Fruit fly (Drosophila melanogaster) Kc167 (cell line): ENCODE measurements around the gene RpS5a.

Experiments
- Myc ChIP-seq: fragments of >200 bp; optimal IDR thresholded peaks from 2 replicates; lab custom pipeline; 2017; ENCODE audit warnings: missing external identifiers
- Sin3A ChIP-seq: fragments of >200 bp; optimal IDR thresholded peaks from 2 replicates; lab custom pipeline; 2018; ENCODE audit warnings: missing external identifiers
- h ChIP-seq: fragments of >200 bp; optimal IDR thresholded peaks from 3 replicates; lab custom pipeline; 2018; ENCODE audit warnings: missing external identifiers
- insv ChIP-seq: fragments of >200 bp; optimal IDR thresholded peaks from 3 replicates; lab custom pipeline; 2018; ENCODE audit warnings: missing external identifiers
- psq ChIP-seq: fragments of >200 bp; optimal IDR thresholded peaks from 2 replicates; lab custom pipeline; 2017; ENCODE audit warnings: missing external identifiers
- ttk ChIP-seq: sonication (Bioruptor generic); optimal IDR thresholded peaks from 2 replicates; lab custom pipeline; 2017; ENCODE audit warnings: missing external identifiers

The RpS5a gene

DNA sequence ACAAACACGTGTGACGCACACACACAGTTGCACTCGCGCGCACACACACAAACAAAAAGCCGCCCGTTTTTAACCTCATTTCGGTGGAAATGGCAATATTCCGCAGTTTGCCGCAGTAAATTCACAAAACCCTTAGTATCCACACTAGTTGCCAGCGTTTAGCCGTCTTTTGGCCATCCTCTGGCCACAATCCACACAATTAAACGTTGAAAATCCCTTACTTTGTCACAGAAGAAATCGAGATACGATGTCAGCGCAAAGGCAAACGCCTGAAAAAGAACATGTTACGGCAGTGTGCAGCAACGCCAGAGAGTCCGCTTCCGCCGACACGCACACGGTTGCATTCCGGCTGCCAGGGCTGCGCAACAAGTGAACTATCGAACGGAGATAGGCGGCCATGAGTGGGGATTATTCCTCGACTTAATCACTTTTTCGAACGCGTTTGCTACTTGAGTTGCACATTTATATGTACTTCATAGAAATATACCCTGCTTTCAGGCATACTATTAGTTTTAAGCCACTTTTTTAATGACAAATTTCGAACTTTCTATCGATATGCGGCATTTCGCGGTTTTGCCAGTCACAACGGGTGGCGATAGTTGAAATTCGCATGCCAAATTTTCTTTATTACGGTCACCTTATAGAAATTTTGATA is at the start of gene RpS5a:
Gene RpS5a (minus strand): TSS at position 282 of the 655 bp plus-strand sequence.
- peak; percentile 26 for TF ChIP-seq Sin3A (lab: Kevin White, UChicago)
- no peak for TF ChIP-seq ttk (lab: Kevin White, UChicago)

DNA sequence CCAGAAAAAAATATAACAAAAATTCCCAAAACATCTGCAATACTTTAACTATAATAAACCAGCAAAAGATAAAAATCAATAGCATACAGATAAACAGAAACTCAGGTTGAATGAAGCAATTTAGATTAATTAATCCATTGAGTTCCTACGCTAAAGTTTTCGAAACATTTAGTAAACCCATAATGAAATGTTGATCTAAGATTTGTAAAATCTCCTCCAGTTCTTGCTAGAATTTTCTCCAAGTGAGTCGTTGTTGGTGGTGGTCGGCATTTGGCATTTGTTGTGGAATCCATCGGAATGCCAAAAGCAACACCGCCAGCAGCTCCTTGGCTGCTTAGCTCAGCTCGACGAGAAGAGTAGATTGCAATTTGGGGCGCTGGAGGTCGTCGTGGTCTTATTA is 40.1 kb upstream of the RpS5a start:
- TF ChIP-seq Sin3A (lab: Kevin White, UChicago) (no peak), psq (lab: Kevin White, UChicago) (no peak), ttk (lab: Kevin White, UChicago) (no peak), h (lab: Kevin White, UChicago) (no peak), insv (no peak), Myc (lab: Kevin White, UChicago) (no peak)

DNA sequence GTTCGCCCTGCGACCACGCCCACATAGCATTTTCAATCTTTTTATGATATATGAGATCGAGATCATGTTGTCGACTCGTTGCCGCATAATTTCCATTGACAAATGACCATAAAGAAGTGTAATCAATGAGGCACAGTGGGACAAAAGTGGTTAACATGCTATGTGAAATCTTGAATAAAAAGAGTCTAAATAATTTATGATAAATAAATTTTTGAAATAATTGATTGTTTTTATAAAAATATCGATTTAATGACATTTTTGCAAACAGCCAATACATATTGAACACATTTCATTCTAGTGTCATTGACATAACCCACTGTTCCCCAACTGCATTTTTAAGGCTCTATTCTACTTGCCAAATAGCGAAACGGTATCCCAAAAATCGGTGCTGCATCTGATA is 39.4 kb upstream of the RpS5a start:
- TF ChIP-seq h (lab: Kevin White, UChicago) (no peak), Sin3A (lab: Kevin White, UChicago) (no peak), Myc (lab: Kevin White, UChicago) (no peak), ttk (lab: Kevin White, UChicago) (no peak), insv (no peak), psq (lab: Kevin White, UChicago) (no peak)

DNA sequence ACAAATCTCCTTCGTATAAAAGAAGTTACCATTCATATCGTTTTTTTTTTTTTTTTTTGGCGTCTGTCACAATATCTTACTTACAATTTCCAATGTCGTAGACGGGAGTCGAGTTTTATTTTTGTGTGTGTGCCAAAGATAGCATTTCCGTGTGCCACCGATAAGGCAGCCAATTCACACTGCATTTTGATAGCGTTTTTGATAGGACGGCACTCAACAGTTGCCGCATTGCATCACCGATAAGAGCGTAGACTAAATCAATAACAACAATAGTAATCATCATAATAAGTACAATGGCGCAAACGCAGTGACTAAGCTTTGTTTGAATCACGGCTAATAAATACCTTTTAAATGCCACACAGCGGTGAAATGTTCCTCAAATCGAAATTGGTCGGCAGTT is 38.4 kb upstream of the RpS5a start:
- no peak for TF ChIP-seq psq (lab: Kevin White, UChicago)
- no peak for TF ChIP-seq ttk (lab: Kevin White, UChicago)
- TF ChIP-seq insv: no peak
- TF ChIP-seq Sin3A (lab: Kevin White, UChicago): no peak
- TF ChIP-seq Myc (lab: Kevin White, UChicago): no peak
- no peak for TF ChIP-seq h (lab: Kevin White, UChicago)

DNA sequence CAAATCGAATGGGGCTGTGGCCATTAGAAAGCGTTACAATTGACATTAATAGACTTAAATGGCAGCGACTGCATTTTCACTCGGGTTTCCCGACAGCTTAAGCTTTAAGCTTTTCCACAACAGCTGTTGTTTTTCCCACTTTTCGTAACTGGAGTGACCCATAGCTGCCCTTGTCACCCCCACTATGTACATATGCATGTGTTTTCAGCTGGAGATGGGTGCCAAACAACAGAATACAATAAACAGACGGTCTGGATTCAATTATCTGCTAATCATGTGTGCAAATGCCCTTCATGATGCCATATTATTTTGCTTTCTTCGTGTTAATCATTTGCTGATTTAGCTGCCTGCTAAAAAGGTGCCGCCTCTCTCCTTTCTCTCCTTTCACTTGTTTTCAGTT is 35.4 kb upstream of the RpS5a start:
- TF ChIP-seq psq (lab: Kevin White, UChicago) (no peak), h (lab: Kevin White, UChicago) (no peak), Sin3A (lab: Kevin White, UChicago) (no peak), insv (no peak), Myc (lab: Kevin White, UChicago) (no peak), ttk (lab: Kevin White, UChicago) (no peak)

DNA sequence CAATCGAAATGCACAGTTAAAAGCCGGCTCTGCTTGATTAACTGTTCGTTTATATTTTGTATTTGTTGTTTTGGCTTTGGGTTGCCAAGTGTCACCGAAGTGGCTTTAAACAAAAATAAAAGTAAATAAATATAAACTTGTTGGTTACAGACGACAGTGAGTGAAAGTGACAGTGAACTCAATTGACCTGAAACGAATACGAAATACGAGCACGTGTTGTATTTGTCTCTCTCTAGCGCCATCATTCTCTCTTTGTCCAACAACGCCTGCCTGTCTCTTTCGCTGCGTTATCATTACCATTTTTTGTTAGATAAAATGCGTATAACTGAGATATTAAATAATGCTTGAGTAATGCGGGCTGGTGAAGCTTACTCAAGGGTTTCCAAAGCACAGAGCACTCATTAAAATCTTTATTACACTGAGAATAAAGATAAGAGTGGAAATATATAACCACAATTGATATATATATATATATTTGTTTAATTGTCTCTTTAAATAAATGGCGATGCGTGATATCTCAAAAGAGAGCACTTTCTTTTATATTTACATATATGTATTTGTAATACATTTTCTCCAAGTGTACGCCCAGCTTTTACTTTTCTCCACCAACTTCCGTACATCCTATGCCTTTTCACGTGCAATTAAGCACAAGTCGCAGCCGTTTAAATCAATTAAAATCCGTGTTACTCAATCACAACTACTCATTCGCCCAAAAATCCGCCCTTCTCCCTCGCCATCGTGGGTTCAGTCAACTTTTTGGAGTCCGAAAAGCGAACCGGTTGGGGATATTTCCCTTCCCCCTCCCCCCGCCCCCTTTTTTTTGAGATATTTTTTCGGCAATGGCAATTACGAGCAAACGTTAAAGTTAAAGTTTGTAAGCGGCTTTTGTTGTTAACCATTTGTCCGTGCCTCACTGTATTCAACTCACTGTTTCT is 33.5 kb upstream of the RpS5a start:
- TF ChIP-seq Myc (lab: Kevin White, UChicago): no peak
- no peak for TF ChIP-seq psq (lab: Kevin White, UChicago)
- TF ChIP-seq insv: no peak
- no peak for TF ChIP-seq Sin3A (lab: Kevin White, UChicago)
- no peak for TF ChIP-seq ttk (lab: Kevin White, UChicago)
- TF ChIP-seq h (lab: Kevin White, UChicago): no peak

DNA sequence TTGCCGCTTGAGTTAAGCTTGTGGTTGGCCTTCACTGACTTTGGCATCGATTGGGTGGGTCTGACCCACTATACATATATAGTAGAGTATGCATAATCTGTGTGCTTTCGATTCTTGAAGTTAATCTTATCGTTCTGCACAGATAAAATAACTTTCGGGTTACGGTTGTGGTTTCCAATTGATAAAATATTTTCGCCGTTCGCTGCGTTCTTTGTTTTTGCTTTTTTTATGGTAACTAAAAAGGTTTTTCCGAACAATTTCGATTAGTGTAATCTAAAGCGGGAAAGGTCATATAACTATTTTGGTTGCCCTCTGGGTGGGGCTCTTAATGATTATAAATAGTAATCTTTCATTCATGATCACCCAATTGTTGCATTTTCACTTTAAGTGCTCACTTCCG is 32.5 kb upstream of the RpS5a start:
- TF ChIP-seq Myc (lab: Kevin White, UChicago): no peak
- no peak for TF ChIP-seq ttk (lab: Kevin White, UChicago)
- no peak for TF ChIP-seq insv
- no peak for TF ChIP-seq psq (lab: Kevin White, UChicago)
- no peak for TF ChIP-seq Sin3A (lab: Kevin White, UChicago)
- TF ChIP-seq h (lab: Kevin White, UChicago): no peak

DNA sequence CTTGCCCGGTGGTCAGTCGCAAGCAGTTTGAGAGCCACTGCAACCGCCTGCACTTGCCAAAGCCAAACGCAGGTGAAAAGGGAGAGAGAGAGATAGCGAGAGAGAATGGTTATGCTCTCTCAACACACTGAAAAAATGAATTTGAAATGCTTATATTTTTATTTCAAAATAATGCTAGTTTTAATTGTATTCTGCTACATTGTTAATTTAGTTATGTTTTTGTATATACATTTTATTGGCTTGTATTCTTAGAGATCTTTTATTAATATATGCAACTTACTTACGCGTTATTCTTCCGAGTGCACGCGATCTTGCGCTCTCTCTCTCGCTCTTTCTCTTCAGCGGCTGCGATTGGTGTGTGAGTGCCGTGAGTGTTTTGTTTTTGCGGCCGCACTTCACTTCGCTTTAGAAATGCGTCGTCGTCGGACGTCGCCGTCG is 30.4 kb upstream of the RpS5a start:
- TF ChIP-seq ttk (lab: Kevin White, UChicago): no peak
- TF ChIP-seq Sin3A (lab: Kevin White, UChicago): no peak
- no peak for TF ChIP-seq psq (lab: Kevin White, UChicago)
- TF ChIP-seq h (lab: Kevin White, UChicago): no peak
- no peak for TF ChIP-seq Myc (lab: Kevin White, UChicago)
- TF ChIP-seq insv: no peak

DNA sequence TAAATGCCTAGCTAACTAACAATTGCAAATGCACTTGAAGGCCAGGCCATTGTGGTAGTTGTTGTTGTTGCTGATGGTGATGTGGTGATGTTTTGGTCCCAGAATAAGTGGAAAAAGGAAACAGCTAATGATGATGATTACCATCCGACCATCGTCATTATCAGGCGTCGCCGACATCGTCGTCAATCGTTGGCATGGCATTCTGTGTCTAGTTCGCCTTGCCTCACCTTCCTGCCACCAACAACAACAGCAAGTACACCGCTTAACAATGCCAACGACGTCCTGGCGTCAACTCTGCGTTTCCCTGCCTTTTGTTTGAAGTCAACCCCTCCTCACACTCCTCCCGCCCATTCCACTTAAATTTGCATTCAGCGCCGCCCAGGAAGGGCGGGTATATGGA is 29.5 kb upstream of the RpS5a start:
- no peak for TF ChIP-seq Sin3A (lab: Kevin White, UChicago)
- TF ChIP-seq ttk (lab: Kevin White, UChicago): no peak
- TF ChIP-seq h (lab: Kevin White, UChicago): no peak
- no peak for TF ChIP-seq Myc (lab: Kevin White, UChicago)
- no peak for TF ChIP-seq psq (lab: Kevin White, UChicago)
- TF ChIP-seq insv: no peak

DNA sequence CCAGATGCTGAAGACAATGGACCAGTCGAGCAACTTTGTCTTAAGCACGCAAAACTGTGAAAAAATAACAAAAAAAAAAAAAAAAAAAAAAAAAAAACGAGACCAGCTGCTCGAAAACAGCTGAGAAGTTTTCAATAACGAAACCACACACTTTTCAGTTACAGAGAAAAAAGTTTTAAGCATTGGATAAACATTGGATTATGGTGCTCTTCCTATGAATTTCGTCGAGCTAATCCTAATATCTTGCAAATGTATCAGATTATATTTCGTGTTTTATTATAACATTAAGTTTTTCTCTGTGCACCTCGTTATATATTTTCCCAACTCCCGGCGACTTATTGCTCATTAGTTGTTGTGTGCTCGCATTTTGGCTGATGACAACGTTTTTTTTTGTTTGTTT is 28.5 kb upstream of the RpS5a start:
- TF ChIP-seq ttk (lab: Kevin White, UChicago) (no peak), Sin3A (lab: Kevin White, UChicago) (no peak), insv (no peak), Myc (lab: Kevin White, UChicago) (no peak), h (lab: Kevin White, UChicago) (no peak), psq (lab: Kevin White, UChicago) (no peak)

DNA sequence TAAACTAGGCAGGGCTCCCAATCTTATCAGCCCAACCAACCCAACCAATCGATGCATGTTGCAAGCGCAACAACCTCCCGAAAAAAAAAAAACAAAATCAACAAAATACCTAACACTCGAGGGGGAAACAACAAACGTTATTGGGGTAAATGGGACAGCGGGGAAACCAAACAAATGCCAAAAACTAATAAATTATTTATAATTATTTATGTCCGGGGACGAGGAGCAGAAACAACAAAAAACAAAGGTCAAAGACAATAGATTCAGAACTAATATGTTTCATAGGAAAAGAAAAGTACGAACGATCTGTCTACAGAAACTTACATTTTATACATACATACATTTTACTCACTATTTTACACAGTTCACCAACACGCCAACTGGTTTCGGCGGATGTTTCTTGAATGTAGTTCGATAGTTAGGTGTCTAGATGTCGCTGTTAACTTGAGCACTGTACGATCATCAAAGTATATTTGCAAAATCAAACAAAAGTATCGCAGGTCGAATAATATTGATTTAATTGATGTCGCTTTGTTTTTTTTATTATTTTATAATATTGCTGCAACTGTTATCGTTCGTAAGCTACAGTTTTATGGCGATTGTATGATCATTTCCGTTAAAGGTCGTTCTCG is 27.6 kb upstream of the RpS5a start:
- TF ChIP-seq Sin3A (lab: Kevin White, UChicago) (no peak), h (lab: Kevin White, UChicago) (no peak), psq (lab: Kevin White, UChicago) (no peak), ttk (lab: Kevin White, UChicago) (no peak), insv (no peak), Myc (lab: Kevin White, UChicago) (no peak)
